Worm (Caenorhabditis elegans) whole organism, early embryonic: ENCODE results near the gene nspg-10.

Experiments used
- B0310.2 ChIP-seq: sonication (generic microtip); optimal IDR thresholded peaks from 2 replicates; lab custom pipeline; 2016; ENCODE audit warnings: mild to moderate bottlenecking, missing genetic modification characterization, missing compliant biosample characterization
- ama-1 ChIP-seq: fragments of 150-350 bp; optimal IDR thresholded peaks from 2 replicates; lab custom pipeline; 2014
- ceh-13 ChIP-seq: fragments of 200-800 bp; sonication (Bioruptor generic); optimal IDR thresholded peaks from 2 replicates; lab custom pipeline; 2018; ENCODE audit warnings: mild to moderate bottlenecking, missing genetic modification characterization, missing compliant biosample characterization
- scrt-1 ChIP-seq: fragments of 200-800 bp; sonication (Bioruptor generic); IDR thresholded peaks from 2 replicates; pipeline ENCODE4 v1.3.6; 2022; ENCODE audit warnings: missing genetic modification characterization, missing compliant biosample characterization
- tbx-11 ChIP-seq: fragments of 200-800 bp; sonication (Bioruptor generic); IDR thresholded peaks from 2 replicates; pipeline ENCODE4 v1.3.6; 2022; ENCODE audit warnings: missing genetic modification characterization, missing compliant biosample characterization
- tbx-37 ChIP-seq: fragments of 200-800 bp; sonication (Bioruptor generic); conservative IDR thresholded peaks from 2 replicates; pipeline ENCODE4 v1.3.6; 2022; ENCODE audit warnings: missing genetic modification reagents, missing genetic modification characterization, missing compliant biosample characterization

DNA sequence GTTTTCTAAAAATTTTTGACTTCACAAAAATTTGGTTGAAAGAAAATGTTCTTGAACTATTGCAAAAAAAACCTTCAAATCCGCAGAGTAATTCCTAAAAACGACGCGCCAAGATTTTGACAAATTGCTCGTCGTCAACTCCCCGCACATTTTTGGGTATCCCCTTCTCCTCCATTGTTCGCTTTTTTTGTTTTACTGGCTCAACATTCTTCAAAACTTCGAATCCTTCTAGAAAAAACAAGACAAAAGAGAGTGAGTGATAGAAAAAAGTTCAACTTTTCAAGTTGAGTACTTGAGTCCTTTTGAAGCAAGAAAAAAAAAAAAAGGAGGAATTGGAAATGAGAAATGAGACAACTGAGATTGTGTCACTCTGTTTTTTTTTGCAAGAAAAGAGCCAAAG lies 28.7 kb upstream of the nspg-10 start:
- TF ChIP-seq tbx-11 (GFP tag; lab: Robert Waterston, UW) (no peak), ama-1 (lab: Kevin White, UChicago) (no peak), scrt-1 (GFP tag; lab: Robert Waterston, UW) (no peak), tbx-37 (no peak), B0310.2 (tag; lab: Kevin White, UChicago) (no peak), ceh-13 (no peak)
